Worm (Caenorhabditis elegans) whole organism, L1 larva: ENCODE measurements around the gene ges-1.

Source experiments
- C04F5.9 ChIP-seq: sonication (generic microtip); optimal IDR thresholded peaks from 2 replicates; lab custom pipeline; 2016; ENCODE audit warnings: missing genetic modification characterization, missing compliant biosample characterization
- F16B12.6 ChIP-seq: fragments of 150-350 bp; optimal IDR thresholded peaks from 2 replicates; lab custom pipeline; 2014; ENCODE audit warnings: missing biosample characterization, missing genetic modification characterization
- Y116A8C.19 ChIP-seq: sonication (generic microtip); optimal IDR thresholded peaks from 2 replicates; lab custom pipeline; 2016; ENCODE audit warnings: missing compliant biosample characterization, missing genetic modification characterization, borderline replicate concordance
- aha-1 ChIP-seq: fragments of 150-350 bp; optimal IDR thresholded peaks from 2 replicates; lab custom pipeline; 2014; ENCODE audit warnings: missing biosample characterization, missing genetic modification characterization
- aly-2 ChIP-seq: fragments of 150-350 bp; optimal IDR thresholded peaks from 2 replicates; lab custom pipeline; 2014; ENCODE audit warnings: missing biosample characterization, missing genetic modification characterization
- ama-1 ChIP-seq: fragments of 150-350 bp; optimal IDR thresholded peaks from 2 replicates; lab custom pipeline; 2014
- ceh-8 ChIP-seq: fragments of 200-800 bp; sonication (Bioruptor generic); optimal IDR thresholded peaks from 2 replicates; lab custom pipeline; 2018; ENCODE audit warnings: mild to moderate bottlenecking, missing genetic modification characterization, moderate library complexity, missing compliant biosample characterization
- ceh-90 ChIP-seq: sonication (generic microtip); optimal IDR thresholded peaks from 2 replicates; lab custom pipeline; 2016; ENCODE audit warnings: missing genetic modification characterization, missing compliant biosample characterization
- dpl-1 ChIP-seq, 3 experiments: fragments of 150-350 bp in 2 of 3; sonication (generic microtip) in 1 of 3; optimal IDR thresholded peaks; 2 replicates each; lab custom pipeline; 2014 to 2017; ENCODE audit warnings: missing biosample characterization in 3 of 3, missing genetic modification characterization in 3 of 3, missing genetic modification reagents in 3 of 3
- dsc-1 ChIP-seq: sonication (generic microtip); optimal IDR thresholded peaks from 2 replicates; lab custom pipeline; 2016; ENCODE audit warnings: mild to moderate bottlenecking, missing genetic modification characterization, missing compliant biosample characterization
- efl-3 ChIP-seq: fragments of 200-800 bp; sonication (Bioruptor generic); optimal IDR thresholded peaks from 2 replicates; lab custom pipeline; 2018; ENCODE audit warnings: mild to moderate bottlenecking, missing genetic modification characterization, missing compliant biosample characterization
- egl-13 ChIP-seq: sonication (generic microtip); optimal IDR thresholded peaks from 2 replicates; lab custom pipeline; 2016; ENCODE audit warnings: missing genotype, missing genetic modification reagents, missing genetic modification characterization, missing compliant biosample characterization
- elt-3 ChIP-seq, 6 experiments: fragments of 150-350 bp in 1 of 6; sonication (generic microtip); optimal IDR thresholded peaks; 2 replicates each; lab custom pipeline; 2017 to 2018; ENCODE audit warnings: missing biosample characterization in 6 of 6, missing genetic modification characterization in 6 of 6, inconsistent platforms in 1 of 6
- ets-5 ChIP-seq: fragments of 200-800 bp; sonication (Bioruptor generic); IDR thresholded peaks from 2 replicates; pipeline ENCODE4 v1.3.6; 2022; ENCODE audit warnings: missing genetic modification characterization, missing compliant biosample characterization
- fkh-10 ChIP-seq: sonication (generic microtip); optimal IDR thresholded peaks from 2 replicates; lab custom pipeline; 2017; ENCODE audit warnings: missing biosample characterization, missing genetic modification reagents, missing genetic modification characterization
- fkh-4 ChIP-seq: sonication (generic microtip); optimal IDR thresholded peaks from 2 replicates; lab custom pipeline; 2016; ENCODE audit warnings: missing compliant biosample characterization, missing genetic modification characterization, borderline replicate concordance
- fos-1 ChIP-seq: fragments of 150-350 bp; optimal IDR thresholded peaks from 2 replicates; lab custom pipeline; 2014; ENCODE audit warnings: missing biosample characterization, missing genetic modification characterization
- grh-1 ChIP-seq: fragments of 200-800 bp; sonication (Bioruptor generic); IDR thresholded peaks from 2 replicates; pipeline ENCODE4 v1.3.6; 2022; ENCODE audit warnings: missing genetic modification reagents, missing genetic modification characterization, missing compliant biosample characterization
- hpl-2 ChIP-seq: fragments of 150-350 bp; optimal IDR thresholded peaks from 2 replicates; lab custom pipeline; 2014; ENCODE audit warnings: missing biosample characterization, missing genetic modification reagents, missing genetic modification characterization
- irx-1 ChIP-seq: sonication (generic microtip); optimal IDR thresholded peaks from 2 replicates; lab custom pipeline; 2016; ENCODE audit warnings: missing genetic modification characterization, missing compliant biosample characterization
- isw-1 ChIP-seq: fragments of 200-800 bp; sonication (Bioruptor generic); IDR thresholded peaks from 2 replicates; pipeline ENCODE4 v1.3.6; 2022; ENCODE audit warnings: missing genetic modification characterization, missing compliant biosample characterization
- lin-14 ChIP-seq: fragments of 200-800 bp; sonication (Bioruptor generic); optimal IDR thresholded peaks from 2 replicates; lab custom pipeline; 2018; ENCODE audit warnings: mild to moderate bottlenecking, missing genetic modification characterization, moderate library complexity, missing compliant biosample characterization
- lin-39 ChIP-seq: fragments of 150-350 bp; optimal IDR thresholded peaks from 2 replicates; lab custom pipeline; 2014; ENCODE audit warnings: missing biosample characterization, missing genetic modification reagents, missing genetic modification characterization
- lir-3 ChIP-seq: sonication (generic microtip); optimal IDR thresholded peaks from 2 replicates; lab custom pipeline; 2016; ENCODE audit warnings: mild to moderate bottlenecking, missing genetic modification characterization, moderate library complexity, missing compliant biosample characterization; ENCODE audit not compliant: poor library complexity
- mdl-1 ChIP-seq, 2 experiments: fragments of 150-350 bp; optimal IDR thresholded peaks; 2 replicates each; lab custom pipeline; 2014 to 2017; ENCODE audit warnings: missing biosample characterization in 2 of 2, missing genetic modification characterization in 2 of 2, inconsistent platforms in 1 of 2
- mef-2 ChIP-seq: fragments of 150-350 bp; optimal IDR thresholded peaks from 2 replicates; lab custom pipeline; 2014; ENCODE audit warnings: missing biosample characterization, missing genetic modification characterization
- mep-1 ChIP-seq: fragments of 150-350 bp; optimal IDR thresholded peaks from 2 replicates; lab custom pipeline; 2014; ENCODE audit warnings: missing biosample characterization, missing genetic modification characterization
- nhr-12 ChIP-seq: sonication (generic microtip); optimal IDR thresholded peaks from 2 replicates; lab custom pipeline; 2017; ENCODE audit warnings: missing biosample characterization, missing genetic modification characterization
- nhr-20 ChIP-seq: sonication (generic microtip); optimal IDR thresholded peaks from 2 replicates; lab custom pipeline; 2016; ENCODE audit warnings: mild to moderate bottlenecking, missing genetic modification characterization, missing compliant biosample characterization
- nhr-47 ChIP-seq: sonication (generic microtip); optimal IDR thresholded peaks from 2 replicates; lab custom pipeline; 2016; ENCODE audit warnings: mild to moderate bottlenecking, missing genetic modification characterization, moderate library complexity, missing compliant biosample characterization
- nhr-76 ChIP-seq: sonication (generic microtip); optimal IDR thresholded peaks from 2 replicates; lab custom pipeline; 2017; ENCODE audit warnings: missing biosample characterization, missing genetic modification characterization
- nhr-77 ChIP-seq: fragments of 150-350 bp; optimal IDR thresholded peaks from 2 replicates; lab custom pipeline; 2014; ENCODE audit warnings: missing biosample characterization, missing genetic modification characterization
- nhr-84 ChIP-seq: sonication (generic microtip); optimal IDR thresholded peaks from 2 replicates; lab custom pipeline; 2017; ENCODE audit warnings: missing biosample characterization, missing genetic modification characterization
- nhr-85 ChIP-seq: sonication (generic microtip); peaks from one replicate; lab custom pipeline; 2016; ENCODE audit warnings: missing genetic modification characterization, inconsistent platforms, missing compliant biosample characterization
- nhr-90 ChIP-seq: sonication (generic microtip); optimal IDR thresholded peaks from 2 replicates; lab custom pipeline; 2016; ENCODE audit warnings: mild to moderate bottlenecking, missing genetic modification characterization, missing compliant biosample characterization; ENCODE audit not compliant: poor library complexity
- pag-3 ChIP-seq: sonication (generic microtip); optimal IDR thresholded peaks from 2 replicates; lab custom pipeline; 2017; ENCODE audit warnings: missing genetic modification characterization, mild to moderate bottlenecking, missing compliant biosample characterization, antibody characterized with exemption, borderline replicate concordance; ENCODE audit not compliant: insufficient read depth
- pax-3 ChIP-seq: fragments of 200-800 bp; sonication (Bioruptor generic); optimal IDR thresholded peaks from 2 replicates; lab custom pipeline; 2018; ENCODE audit warnings: mild to moderate bottlenecking, missing genetic modification characterization, moderate library complexity, missing compliant biosample characterization
- pqm-1 ChIP-seq: sonication (generic microtip); optimal IDR thresholded peaks from 3 replicates; lab custom pipeline; 2017; ENCODE audit warnings: missing biosample characterization, missing genetic modification characterization
- rnt-1 ChIP-seq: sonication (generic microtip); optimal IDR thresholded peaks from 2 replicates; lab custom pipeline; 2016; ENCODE audit warnings: mild to moderate bottlenecking, missing genetic modification characterization, moderate library complexity, missing compliant biosample characterization
- skn-1 ChIP-seq: fragments of 150-350 bp; optimal IDR thresholded peaks from 2 replicates; lab custom pipeline; 2014; ENCODE audit warnings: missing biosample characterization, missing genetic modification characterization
- tbx-2 ChIP-seq: sonication (generic microtip); optimal IDR thresholded peaks from 2 replicates; lab custom pipeline; 2016; ENCODE audit warnings: missing genetic modification characterization, missing compliant biosample characterization
- unc-130 ChIP-seq: fragments of 150-350 bp; optimal IDR thresholded peaks from 2 replicates; lab custom pipeline; 2017; ENCODE audit warnings: missing biosample characterization, missing genetic modification characterization, inconsistent platforms
- unc-62 ChIP-seq: fragments of 150-350 bp; optimal IDR thresholded peaks from 2 replicates; lab custom pipeline; 2014; ENCODE audit warnings: missing biosample characterization, missing genetic modification reagents, missing genetic modification characterization
- unc-86 ChIP-seq: sonication (generic microtip); optimal IDR thresholded peaks from 2 replicates; lab custom pipeline; 2016; ENCODE audit warnings: missing genetic modification characterization, missing compliant biosample characterization
- xbp-1 ChIP-seq: sonication (generic microtip); optimal IDR thresholded peaks from 2 replicates; lab custom pipeline; 2016; ENCODE audit warnings: missing genetic modification characterization, missing compliant biosample characterization
- zag-1 ChIP-seq: fragments of 150-350 bp; optimal IDR thresholded peaks from 2 replicates; lab custom pipeline; 2014; ENCODE audit warnings: missing biosample characterization, missing genetic modification characterization
- zip-4 ChIP-seq: fragments of 200-800 bp; sonication (Bioruptor generic); optimal IDR thresholded peaks from 2 replicates; lab custom pipeline; 2018; ENCODE audit warnings: mild to moderate bottlenecking, missing genetic modification characterization, moderate library complexity, missing compliant biosample characterization

The ges-1 gene

DNA sequence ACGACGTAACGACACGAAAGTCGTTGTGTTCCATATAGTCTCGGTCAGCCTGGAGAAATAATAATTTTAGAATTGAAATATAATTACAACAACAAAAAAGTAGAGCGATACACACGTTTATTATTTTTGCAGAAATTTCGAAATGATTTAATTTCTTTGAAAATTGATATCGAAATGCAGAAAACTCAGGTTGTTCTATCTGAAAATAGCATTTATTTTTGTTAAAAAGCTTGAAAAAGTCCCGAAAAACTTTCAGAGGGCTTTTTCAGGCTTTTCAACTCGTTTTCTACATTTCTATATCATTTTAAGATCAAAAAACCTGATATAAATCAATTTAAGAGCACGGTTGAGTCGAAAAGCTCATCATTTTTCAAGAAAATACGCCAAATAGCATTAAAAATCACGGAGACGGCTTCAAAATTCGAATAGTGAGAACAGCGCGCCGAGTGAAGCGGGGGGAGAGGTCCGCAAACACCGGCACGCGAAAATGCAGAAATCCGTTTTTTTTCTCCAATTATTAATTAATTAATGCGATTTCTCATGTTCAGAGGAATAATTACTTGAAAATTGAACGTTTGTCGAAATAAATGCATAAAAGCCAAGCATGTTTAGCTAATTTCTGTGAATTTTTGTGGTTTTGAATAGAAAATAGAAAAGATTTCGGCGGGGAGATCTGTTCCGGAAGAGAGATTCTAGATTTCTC is 48.6 kb downstream of the ges-1 start, which contains the start of gene rga-4 (continued):
- peak in 1 of 2 experiments; percentile 6 for TF ChIP-seq mdl-1 (tag; optimal IDR thresholded peaks at IDR 0.05; lab: Kevin White, UChicago)
- peak; percentile 40 for TF ChIP-seq unc-86
- TF ChIP-seq lir-3 = no peak
- no peak for TF ChIP-seq ama-1 (lab: Kevin White, UChicago)
- peak; percentile 73 for TF ChIP-seq dsc-1
- TF ChIP-seq irx-1 (tag; lab: Kevin White, UChicago) = peak; percentile 34
- TF ChIP-seq pag-3 (tag; lab: Kevin White, UChicago) = no peak
- TF ChIP-seq aly-2 (tag; lab: Kevin White, UChicago) = no peak
- TF ChIP-seq grh-1 (GFP tag; lab: Robert Waterston, UW) = 0 out of 2 replicates have a peak, but pooled peaks have one; percentile 23
- peak; percentile 43 for TF ChIP-seq rnt-1 (tag; lab: Kevin White, UChicago)
- no peak for TF ChIP-seq elt-3 (tag; optimal IDR thresholded peaks at IDR 0.05; lab: Kevin White, UChicago)
- TF ChIP-seq zip-4 = no peak
- peak; percentile 66 to 81 (median 74) for TF ChIP-seq dpl-1 (GFP tag; optimal IDR thresholded peaks at IDR 0.05; lab: Kevin White, UChicago)
- no peak for TF ChIP-seq aha-1 (tag; lab: Kevin White, UChicago)
- peak; percentile 60 for TF ChIP-seq mep-1 (tag; lab: Kevin White, UChicago)
- no peak for TF ChIP-seq nhr-12 (tag; lab: Kevin White, UChicago)
- TF ChIP-seq efl-3 (GFP tag; lab: Kevin White, UChicago) = no peak
- no peak for TF ChIP-seq ceh-90 (tag; lab: Kevin White, UChicago)
- TF ChIP-seq nhr-85 (tag; lab: Kevin White, UChicago) = peak; percentile 2
- TF ChIP-seq isw-1 (GFP tag; lab: Robert Waterston, UW) = no peak
- TF ChIP-seq unc-130 = peak; percentile 31
- no peak for TF ChIP-seq hpl-2 (GFP tag; lab: Kevin White, UChicago)
- TF ChIP-seq xbp-1 (tag; lab: Kevin White, UChicago) = peak; percentile 45
- no peak for TF ChIP-seq fkh-10 (GFP tag; lab: Kevin White, UChicago)
- TF ChIP-seq F16B12.6 (tag; lab: Kevin White, UChicago) = peak; percentile 87
- TF ChIP-seq ceh-8 (GFP tag; lab: Kevin White, UChicago) = peak; percentile 82
- peak; percentile 45 for TF ChIP-seq nhr-20 (tag; lab: Kevin White, UChicago)
- TF ChIP-seq nhr-77 (tag; lab: Kevin White, UChicago) = no peak
- no peak for TF ChIP-seq nhr-76 (tag; lab: Kevin White, UChicago)
- no peak for TF ChIP-seq C04F5.9 (tag; lab: Kevin White, UChicago)
- no peak for TF ChIP-seq zag-1
- peak; percentile 49 for TF ChIP-seq nhr-47 (tag; lab: Kevin White, UChicago)

- TF ChIP-seq nhr-90 (no peak), ets-5 (no peak), xbp-1 (tag; lab: Kevin White, UChicago) (no peak), lin-39 (tag; lab: Kevin White, UChicago) (no peak), ceh-90 (tag; lab: Kevin White, UChicago) (no peak), fkh-10 (GFP tag; lab: Kevin White, UChicago) (no peak), egl-13 (no peak), nhr-84 (tag; lab: Kevin White, UChicago) (no peak), fos-1 (tag; lab: Kevin White, UChicago) (no peak), lin-14 (GFP tag; lab: Kevin White, UChicago) (no peak), skn-1 (tag; lab: Kevin White, UChicago) (no peak), grh-1 (GFP tag; lab: Robert Waterston, UW) (no peak), mef-2 (no peak), pqm-1 (no peak), Y116A8C.19 (tag; lab: Kevin White, UChicago) (no peak), unc-62 (GFP tag; lab: Kevin White, UChicago) (no peak), tbx-2 (no peak), pax-3 (tag; lab: Kevin White, UChicago) (no peak), fkh-4 (tag; lab: Kevin White, UChicago) (no peak)
- TF ChIP-seq, all 84 proteins: peak for 0
Measured at ce11 chrV:1378010-1378409, 53.9 kb downstream of the ges-1 start.
